Worm (Caenorhabditis elegans) whole organism, L3 larva: Measurements from ENCODE around the gene wrt-10.

Experiments used
- ama-1 ChIP-seq: fragments of 150-350 bp; optimal IDR thresholded peaks from 2 replicates; lab custom pipeline; 2018
- ceh-16 ChIP-seq: sonication (generic microtip); optimal IDR thresholded peaks from 2 replicates; lab custom pipeline; 2017; ENCODE audit warnings: missing biosample characterization, missing genetic modification characterization
- ceh-82 ChIP-seq: fragments of 150-350 bp; optimal IDR thresholded peaks from 2 replicates; lab custom pipeline; 2014; ENCODE audit warnings: missing biosample characterization, missing genetic modification characterization
- ceh-9 ChIP-seq: sonication (generic microtip); optimal IDR thresholded peaks from 2 replicates; lab custom pipeline; 2018; ENCODE audit warnings: missing biosample characterization, missing genetic modification characterization
- elt-3 ChIP-seq, 3 experiments: fragments of 150-350 bp in 1 of 3; sonication (generic microtip) in 2 of 3; optimal IDR thresholded peaks; 2 replicates in 2 of 3; 4 replicates in 1 of 3; lab custom pipeline; 2014 to 2017; ENCODE audit warnings: missing biosample characterization in 3 of 3, missing genetic modification characterization in 3 of 3
- fkh-10 ChIP-seq: sonication (generic microtip); optimal IDR thresholded peaks from 2 replicates; lab custom pipeline; 2017; ENCODE audit warnings: missing biosample characterization, missing genetic modification reagents, missing genetic modification characterization
- fos-1 ChIP-seq: fragments of 150-350 bp; optimal IDR thresholded peaks from 2 replicates; lab custom pipeline; 2014; ENCODE audit warnings: missing biosample characterization, missing genetic modification characterization
- lin-39 ChIP-seq: fragments of 150-350 bp; optimal IDR thresholded peaks from 2 replicates; lab custom pipeline; 2018; ENCODE audit warnings: missing biosample characterization, missing genetic modification reagents, missing genetic modification characterization
- nhr-12 ChIP-seq: fragments of 150-350 bp; optimal IDR thresholded peaks from 2 replicates; lab custom pipeline; 2014; ENCODE audit warnings: missing biosample characterization, missing genetic modification characterization
- pha-4 ChIP-seq: fragments of 150-350 bp; optimal IDR thresholded peaks from 2 replicates; lab custom pipeline; 2014; ENCODE audit warnings: missing biosample characterization, missing genetic modification reagents, missing genetic modification characterization
- snpc-4 ChIP-seq: fragments of 150-350 bp; optimal IDR thresholded peaks from 2 replicates; lab custom pipeline; 2014; ENCODE audit warnings: missing biosample characterization, missing genetic modification characterization
- tbx-2 ChIP-seq: sonication (generic microtip); optimal IDR thresholded peaks from 2 replicates; lab custom pipeline; 2016; ENCODE audit warnings: mild to moderate bottlenecking, missing genetic modification characterization, missing compliant biosample characterization
- unc-62 ChIP-seq: fragments of 150-350 bp; sonication (generic microtip); optimal IDR thresholded peaks from 4 replicates; lab custom pipeline; 2014; ENCODE audit warnings: missing biosample characterization, missing genetic modification reagents, missing genetic modification characterization

ce11 chrII:7531478-7531877 is 2.9 kb downstream of the wrt-10 start:
- TF ChIP-seq pha-4 (tag; lab: Kevin White, UChicago) (no peak), nhr-12 (tag; lab: Kevin White, UChicago) (no peak), ama-1 (lab: Kevin White, UChicago) (no peak), tbx-2 (no peak), ceh-82 (no peak), snpc-4 (tag; lab: Kevin White, UChicago) (no peak), fkh-10 (GFP tag; lab: Kevin White, UChicago) (no peak), unc-62 (GFP tag; lab: Kevin White, UChicago) (no peak), ceh-16 (tag; lab: Kevin White, UChicago) (no peak), ceh-9 (no peak), fos-1 (tag; lab: Kevin White, UChicago) (no peak), lin-39 (tag; lab: Kevin White, UChicago) (no peak), elt-3 (tag; optimal IDR thresholded peaks at IDR 0.05; lab: Kevin White, UChicago) (peak in 1 of 3 experiments; percentile 63)
